Worm (Caenorhabditis elegans): ENCODE measurements around the gene pgph-3.

- TF ChIP-seq zag-1 (tag; optimal IDR thresholded peaks at IDR 0.05) (no peak), jun-1 (tag; optimal IDR thresholded peaks at IDR 0.05) (no peak), aly-2 (tag; optimal IDR thresholded peaks at IDR 0.05) (no peak), fkh-10 (GFP tag; optimal IDR thresholded peaks at IDR 0.05) (no peak), egl-27 (tag; optimal IDR thresholded peaks at IDR 0.05) (no peak), mep-1 (tag; optimal IDR thresholded peaks at IDR 0.05) (no peak), nhr-11 (tag; optimal IDR thresholded peaks at IDR 0.05) (no peak), rnt-1 (tag; optimal IDR thresholded peaks at IDR 0.05) (no peak), lsy-2 (tag; optimal IDR thresholded peaks at IDR 0.05) (no peak), unc-62 (GFP tag; optimal IDR thresholded peaks at IDR 0.05) (no peak), elt-3 (tag; optimal IDR thresholded peaks at IDR 0.05) (no peak), mdl-1 (tag; optimal IDR thresholded peaks at IDR 0.05) (no peak), C04F5.9 (tag; optimal IDR thresholded peaks at IDR 0.05) (no peak)
These were observed 19.0 kb upstream of the pgph-3 start, which contains the start of gene fbxa-183 for ce11 chrV:5782687-5783086.

Measured in whole organism, L1 larva.